Fruit fly (Drosophila melanogaster): ENCODE measurements around the gene CG31546.
A peak's percentile ranks its signal among the peaks of the same experiment; 100 is the strongest.

The CG31546 gene

DNA sequence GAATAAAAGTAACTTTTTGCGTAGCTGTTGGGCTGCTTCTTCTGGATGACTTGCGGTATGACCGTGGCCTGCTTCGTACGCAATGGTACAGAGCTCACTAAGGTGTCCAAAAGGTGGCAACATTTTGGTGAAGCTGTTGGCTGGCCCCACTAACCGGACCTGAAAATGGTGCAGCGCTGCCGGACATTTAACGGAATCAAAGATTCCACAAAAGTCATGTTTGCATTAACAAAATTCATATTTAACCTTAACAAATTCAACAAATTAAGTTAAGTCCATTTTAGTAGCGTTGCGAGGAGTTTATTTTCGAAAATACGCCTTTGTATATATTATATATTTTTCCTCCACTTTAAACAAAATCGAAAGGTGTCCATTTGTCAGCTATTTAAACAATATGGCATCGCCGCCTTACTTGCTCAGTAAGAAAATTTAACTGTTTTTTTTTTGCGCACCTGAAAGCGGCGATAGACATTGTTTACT, 34.3 kb downstream of the CG31546 start, which contains the start of the genes kra and SecS (continued):
- no peak for TF ChIP-seq Oli (tag; optimal IDR thresholded peaks at IDR 0.05)
- TF ChIP-seq mam (GFP tag; optimal IDR thresholded peaks at IDR 0.05) = peak; percentile 68
- TF ChIP-seq Taf1 (GFP tag; IDR thresholded peaks at IDR 0.05) = no peak
- peak in 1 of 3 experiments; percentile 57 for TF ChIP-seq lola (GFP tag; optimal IDR thresholded peaks at IDR 0.05)
- TF ChIP-seq run (tag; optimal IDR thresholded peaks at IDR 0.05) = no peak
- no peak for TF ChIP-seq crc (GFP tag; optimal IDR thresholded peaks at IDR 0.05)
- TF ChIP-seq ERR (GFP tag; optimal IDR thresholded peaks at IDR 0.05) = no peak
- TF ChIP-seq CG4424 (GFP tag; optimal IDR thresholded peaks at IDR 0.05) = peak; percentile 71
- no peak for TF ChIP-seq CG10431 (GFP tag; optimal IDR thresholded peaks at IDR 0.05)
- TF ChIP-seq Doc2 (GFP tag; IDR thresholded peaks at IDR 0.05) = no peak
- no peak for TF ChIP-seq al (GFP tag; IDR thresholded peaks at IDR 0.05)
- TF ChIP-seq CTCF (GFP tag; optimal IDR thresholded peaks at IDR 0.05) = peak; percentile 60
- TF ChIP-seq HmgZ (tag; optimal IDR thresholded peaks at IDR 0.05) = peak; percentile 63
- no peak for TF ChIP-seq Xrp1 (GFP tag; IDR thresholded peaks at IDR 0.05)
- TF ChIP-seq nau (GFP tag; optimal IDR thresholded peaks at IDR 0.05) = no peak
- TF ChIP-seq CG12659 (GFP tag; optimal IDR thresholded peaks at IDR 0.05) = peak; percentile 91
- TF ChIP-seq CG8765 (GFP tag; IDR thresholded peaks at IDR 0.05) = no peak
- no peak for TF ChIP-seq Kr (GFP tag; optimal IDR thresholded peaks at IDR 0.05)
- no peak for TF ChIP-seq CG6683 (GFP tag; optimal IDR thresholded peaks at IDR 0.05)
- peak; percentile 43 to 92 for TF ChIP-seq tll (GFP tag; optimal IDR thresholded peaks at IDR 0.05)
- TF ChIP-seq ci (GFP tag; IDR thresholded peaks at IDR 0.05) = no peak
- TF ChIP-seq trem (tag; optimal IDR thresholded peaks at IDR 0.05) = peak; percentile 85
- peak; percentile 30 for TF ChIP-seq schlank (tag; optimal IDR thresholded peaks at IDR 0.05)
- TF ChIP-seq CG5245 (GFP tag; optimal IDR thresholded peaks at IDR 0.05) = peak; percentile 49
- no peak for TF ChIP-seq btn (GFP tag; optimal IDR thresholded peaks at IDR 0.05)
- TF ChIP-seq chinmo (GFP tag; IDR thresholded peaks at IDR 0.05; ENCODE audit: partially characterized antibody) = no peak
- TF ChIP-seq CG8944 (GFP tag; optimal IDR thresholded peaks at IDR 0.05) = peak; percentile 32
- TF ChIP-seq scrt (GFP tag; optimal IDR thresholded peaks at IDR 0.05) = peak; percentile 46
- TF ChIP-seq Neu2 (GFP tag; optimal IDR thresholded peaks at IDR 0.05; ENCODE audit: borderline replicate concordance) = no peak
- TF ChIP-seq CG30020 (tag; optimal IDR thresholded peaks at IDR 0.05) = peak; percentile 60
- TF ChIP-seq HHEX (GFP tag; optimal IDR thresholded peaks at IDR 0.05) = peak; percentile 3
- TF ChIP-seq tx (GFP tag; optimal IDR thresholded peaks at IDR 0.05) = peak; percentile 20
- no peak for TF ChIP-seq CG6854 (GFP tag; optimal IDR thresholded peaks at IDR 0.05)
- TF ChIP-seq dpn (GFP tag; optimal IDR thresholded peaks at IDR 0.05) = peak; percentile 67 to 68
- no peak for TF ChIP-seq wek (GFP tag; optimal IDR thresholded peaks at IDR 0.05)
- no peak for TF ChIP-seq vvl (GFP tag; IDR thresholded peaks at IDR 0.05)
- TF ChIP-seq Ada2b (GFP tag; IDR thresholded peaks at IDR 0.05) = no peak
- no peak for TF ChIP-seq Dbx (GFP tag; IDR thresholded peaks at IDR 0.05)
- no peak for TF ChIP-seq oc (tag; optimal IDR thresholded peaks at IDR 0.05)
- peak; percentile 20 for TF ChIP-seq ash1 (GFP tag; optimal IDR thresholded peaks at IDR 0.05)
- no peak for TF ChIP-seq repo (GFP tag; optimal IDR thresholded peaks at IDR 0.05)
- TF ChIP-seq fd64A (GFP tag; optimal IDR thresholded peaks at IDR 0.05) = no peak
- TF ChIP-seq tgo (GFP tag; IDR thresholded peaks at IDR 0.05) = no peak
- TF ChIP-seq bsh (GFP tag; optimal IDR thresholded peaks at IDR 0.05) = peak in 1 of 2 experiments; percentile 53
- peak; percentile 47 for TF ChIP-seq MTF-1 (GFP tag; optimal IDR thresholded peaks at IDR 0.05; ENCODE audit: borderline replicate concordance)
- no peak for TF ChIP-seq klu (GFP tag; IDR thresholded peaks at IDR 0.05)
- peak; percentile 47 for TF ChIP-seq pho (GFP tag; optimal IDR thresholded peaks at IDR 0.05)
- no peak for TF ChIP-seq CG32767 (GFP tag; IDR thresholded peaks at IDR 0.05)
- TF ChIP-seq H15 (GFP tag; IDR thresholded peaks at IDR 0.05) = no peak
- no peak for TF ChIP-seq Dll (GFP tag; IDR thresholded peaks at IDR 0.05; ENCODE audit: partially characterized antibody)
- TF ChIP-seq CG6175 (GFP tag; IDR thresholded peaks at IDR 0.05) = no peak
